Fruit fly (Drosophila melanogaster) whole organism, pupa: ENCODE measurements around the gene GstD1.

ENCODE experiments used
- CG17806 ChIP-seq: fragments of 200-800 bp; sonication (Bioruptor generic); optimal IDR thresholded peaks from 2 replicates; lab custom pipeline; 2018; ENCODE audit warnings: missing biosample characterization, mild to moderate bottlenecking, missing genetic modification characterization, moderate library complexity
- CG8301 ChIP-seq: fragments of 200-800 bp; sonication (Bioruptor generic); optimal IDR thresholded peaks from 2 replicates; lab custom pipeline; 2018; ENCODE audit warnings: missing biosample characterization, mild to moderate bottlenecking, missing genetic modification characterization
- CG9948 ChIP-seq: fragments of 200-800 bp; sonication (Bioruptor generic); optimal IDR thresholded peaks from 2 replicates; lab custom pipeline; 2018; ENCODE audit warnings: missing biosample characterization, mild to moderate bottlenecking, missing genetic modification characterization, moderate library complexity
- Pif1B ChIP-seq: fragments of 200-800 bp; sonication (Bioruptor generic); optimal IDR thresholded peaks from 3 replicates; lab custom pipeline; 2016; ENCODE audit warnings: missing biosample characterization, missing genetic modification characterization
- gl ChIP-seq: fragments of 200-800 bp; sonication (Bioruptor generic); optimal IDR thresholded peaks from 2 replicates; lab custom pipeline; 2018; ENCODE audit warnings: missing biosample characterization, mild to moderate bottlenecking, missing genetic modification characterization

dm6 chr3R:12359837-12360236 is 9.2 kb downstream of the GstD1 start, which contains the start of gene CG4115:
- no peak for TF ChIP-seq CG9948
- TF ChIP-seq CG17806 (tag; lab: Kevin White, UChicago), result no peak
- TF ChIP-seq gl (tag; lab: Kevin White, UChicago), result no peak
- TF ChIP-seq Pif1B, result no peak
- no peak for TF ChIP-seq CG8301 (tag; lab: Kevin White, UChicago)
